Fruit fly (Drosophila melanogaster) whole organism, prepupa: ENCODE data around the gene CG15262.

Source experiments
- CG10669 ChIP-seq: fragments of 200-800 bp; sonication (Bioruptor generic); optimal IDR thresholded peaks from 3 replicates; lab custom pipeline; 2018; ENCODE audit warnings: missing biosample characterization, mild to moderate bottlenecking, missing genetic modification characterization, moderate library complexity
- CG11294 ChIP-seq: fragments of 200-800 bp; sonication (Bioruptor generic); IDR thresholded peaks from 2 replicates; pipeline ENCODE4 v1.3.6; 2022; ENCODE audit warnings: missing biosample characterization, missing genetic modification characterization
- CG11762 ChIP-seq: fragments of 200-800 bp; sonication (Bioruptor generic); optimal IDR thresholded peaks from 3 replicates; lab custom pipeline; 2016; ENCODE audit warnings: missing biosample characterization, missing genetic modification characterization; ENCODE audit not compliant: insufficient read depth
- CG11902 ChIP-seq: fragments of 200-800 bp; sonication (Bioruptor generic); optimal IDR thresholded peaks from 3 replicates; lab custom pipeline; 2016; ENCODE audit warnings: missing biosample characterization, missing genetic modification characterization
- CG15336 ChIP-seq: fragments of 200-800 bp; sonication (Bioruptor generic); IDR thresholded peaks from 2 replicates; pipeline ENCODE4 v1.3.6; 2022; ENCODE audit warnings: missing biosample characterization, missing genetic modification characterization
- CG1621 ChIP-seq: fragments of 200-800 bp; sonication (Bioruptor generic); optimal IDR thresholded peaks from 3 replicates; lab custom pipeline; 2018; ENCODE audit warnings: missing biosample characterization, mild to moderate bottlenecking, missing genetic modification characterization
- CG3032 ChIP-seq: fragments of 200-800 bp; optimal IDR thresholded peaks from 2 replicates; lab custom pipeline; 2019; ENCODE audit warnings: missing biosample characterization, mild to moderate bottlenecking, missing genetic modification characterization, moderate library complexity
- CG31627 ChIP-seq: fragments of 200-800 bp; sonication (Bioruptor generic); optimal IDR thresholded peaks from 3 replicates; lab custom pipeline; 2016; ENCODE audit warnings: missing biosample characterization, missing genetic modification characterization
- CG32006 ChIP-seq: fragments of 200-800 bp; sonication (Bioruptor generic); optimal IDR thresholded peaks from 3 replicates; lab custom pipeline; 2017; ENCODE audit warnings: missing biosample characterization, mild to moderate bottlenecking, missing genetic modification characterization
- CG3919 ChIP-seq: fragments of 200-800 bp; sonication (Bioruptor generic); optimal IDR thresholded peaks from 3 replicates; lab custom pipeline; 2016; ENCODE audit warnings: missing biosample characterization, missing genetic modification characterization
- CG4318 ChIP-seq: fragments of 200-800 bp; sonication (Bioruptor generic); optimal IDR thresholded peaks from 3 replicates; lab custom pipeline; 2017; ENCODE audit warnings: missing biosample characterization, mild to moderate bottlenecking, missing genetic modification characterization
- CG6276 ChIP-seq: fragments of 200-800 bp; sonication (Bioruptor generic); optimal IDR thresholded peaks from 2 replicates; lab custom pipeline; 2017; ENCODE audit warnings: missing biosample characterization, mild to moderate bottlenecking, missing genetic modification characterization
- CG6808 ChIP-seq: fragments of 200-800 bp; sonication (Bioruptor generic); optimal IDR thresholded peaks from 3 replicates; lab custom pipeline; 2017; ENCODE audit warnings: missing biosample characterization, missing genetic modification characterization, mild to moderate bottlenecking, moderate library complexity, missing genetic modification reagents
- CG7368 ChIP-seq: fragments of 200-800 bp; sonication (Bioruptor generic); optimal IDR thresholded peaks from 3 replicates; lab custom pipeline; 2016; ENCODE audit warnings: missing biosample characterization, missing genetic modification characterization
- CG8119 ChIP-seq: fragments of 200-800 bp; sonication (Bioruptor generic); IDR thresholded peaks from 3 replicates; pipeline ENCODE4 v1.3.6; 2022; ENCODE audit warnings: missing biosample characterization, missing genetic modification characterization
- CG8319 ChIP-seq: fragments of 200-800 bp; sonication (Bioruptor generic); optimal IDR thresholded peaks from 3 replicates; lab custom pipeline; 2016; ENCODE audit warnings: missing biosample characterization, missing genetic modification characterization
- CG9139 ChIP-seq: fragments of 200-800 bp; sonication (Bioruptor generic); optimal IDR thresholded peaks from 3 replicates; lab custom pipeline; 2017; ENCODE audit warnings: missing biosample characterization, mild to moderate bottlenecking, missing genetic modification characterization
- Eip75B ChIP-seq: fragments of 200-800 bp; sonication (Bioruptor generic); optimal IDR thresholded peaks from 3 replicates; lab custom pipeline; 2016; ENCODE audit warnings: missing biosample characterization, missing genetic modification characterization
- Eip78C ChIP-seq: fragments of 200-800 bp; sonication (Bioruptor generic); peaks from one replicate; lab custom pipeline; 2016; ENCODE audit warnings: missing biosample characterization, missing genetic modification characterization
- Eip93F ChIP-seq: fragments of 200-800 bp; sonication (Bioruptor generic); optimal IDR thresholded peaks from 2 replicates; lab custom pipeline; 2016; ENCODE audit warnings: missing biosample characterization, mild to moderate bottlenecking, missing genetic modification characterization
- Ets21C ChIP-seq: fragments of 200-800 bp; sonication (Bioruptor generic); optimal IDR thresholded peaks from 3 replicates; lab custom pipeline; 2016; ENCODE audit warnings: missing biosample characterization, missing genetic modification characterization
- Gug ChIP-seq: fragments of 200-800 bp; sonication (Bioruptor generic); IDR thresholded peaks from 2 replicates; pipeline ENCODE4 v1.3.6; 2022; ENCODE audit warnings: missing biosample characterization, missing genetic modification characterization
- Hr39 ChIP-seq: fragments of 200-800 bp; sonication (Bioruptor generic); optimal IDR thresholded peaks from 2 replicates; lab custom pipeline; 2016; ENCODE audit warnings: missing biosample characterization, missing genetic modification characterization
- Hr4 ChIP-seq: fragments of 200-800 bp; sonication (Bioruptor generic); optimal IDR thresholded peaks from 3 replicates; lab custom pipeline; 2016; ENCODE audit warnings: missing biosample characterization, missing genetic modification characterization
- Met ChIP-seq: fragments of 200-800 bp; sonication (Bioruptor generic); optimal IDR thresholded peaks from 3 replicates; lab custom pipeline; 2016; ENCODE audit warnings: missing biosample characterization, missing genetic modification characterization
- Smox ChIP-seq: fragments of 200-800 bp; sonication (Bioruptor generic); optimal IDR thresholded peaks from 3 replicates; lab custom pipeline; 2016; ENCODE audit warnings: missing biosample characterization, missing genetic modification characterization
- Sox102F ChIP-seq: fragments of 200-800 bp; sonication (Bioruptor generic); optimal IDR thresholded peaks from 2 replicates; lab custom pipeline; 2016; ENCODE audit warnings: missing biosample characterization, mild to moderate bottlenecking, missing genetic modification characterization
- Sox14 ChIP-seq: fragments of 200-800 bp; sonication (Bioruptor generic); optimal IDR thresholded peaks from 3 replicates; lab custom pipeline; 2016; ENCODE audit warnings: missing biosample characterization, missing genetic modification characterization
- achi ChIP-seq: fragments of 200-800 bp; sonication (Bioruptor generic); optimal IDR thresholded peaks from 3 replicates; lab custom pipeline; 2016; ENCODE audit warnings: missing biosample characterization, missing genetic modification characterization
- cyc ChIP-seq: fragments of 200-800 bp; sonication (Bioruptor generic); optimal IDR thresholded peaks from 3 replicates; lab custom pipeline; 2016; ENCODE audit warnings: missing biosample characterization, missing genetic modification characterization
- dac ChIP-seq: fragments of 200-800 bp; sonication (Bioruptor generic); optimal IDR thresholded peaks from 2 replicates; lab custom pipeline; 2017; ENCODE audit warnings: missing biosample characterization, mild to moderate bottlenecking, missing genetic modification characterization
- dsx ChIP-seq: fragments of 200-800 bp; optimal IDR thresholded peaks from 3 replicates; lab custom pipeline; 2019; ENCODE audit warnings: missing biosample characterization, mild to moderate bottlenecking, missing genetic modification characterization, moderate library complexity; ENCODE audit not compliant: poor library complexity, severe bottlenecking
- esn ChIP-seq: fragments of 200-800 bp; sonication (Bioruptor generic); optimal IDR thresholded peaks from 2 replicates; lab custom pipeline; 2016; ENCODE audit warnings: missing biosample characterization, mild to moderate bottlenecking, missing genetic modification characterization, moderate library complexity
- fd59A ChIP-seq: fragments of 200-800 bp; sonication (Bioruptor generic); optimal IDR thresholded peaks from 2 replicates; lab custom pipeline; 2017; ENCODE audit warnings: missing biosample characterization, mild to moderate bottlenecking, missing genetic modification characterization, missing genetic modification reagents
- fkh ChIP-seq: fragments of 200-800 bp; sonication (Bioruptor generic); optimal IDR thresholded peaks from 3 replicates; lab custom pipeline; 2017; ENCODE audit warnings: missing biosample characterization, mild to moderate bottlenecking, missing genetic modification characterization, moderate library complexity
- net ChIP-seq: fragments of 200-800 bp; sonication (Bioruptor generic); optimal IDR thresholded peaks from 3 replicates; lab custom pipeline; 2016; ENCODE audit warnings: missing biosample characterization, missing genetic modification characterization
- pdm3 ChIP-seq: fragments of 200-800 bp; sonication (Bioruptor generic); optimal IDR thresholded peaks from 3 replicates; lab custom pipeline; 2016; ENCODE audit warnings: missing biosample characterization, missing genetic modification characterization
- salr ChIP-seq, 2 experiments: fragments of 200-800 bp; sonication (Bioruptor generic); optimal IDR thresholded peaks; 3 replicates each; lab custom pipeline; 2016 to 2018; ENCODE audit warnings: missing biosample characterization in 2 of 2, missing genetic modification characterization in 2 of 2, mild to moderate bottlenecking in 1 of 2
- ss ChIP-seq, 2 experiments: fragments of 200-800 bp; sonication (Bioruptor generic); optimal IDR thresholded peaks; 2 replicates in 1 of 2; 3 replicates in 1 of 2; lab custom pipeline; 2017 to 2018; ENCODE audit warnings: mild to moderate bottlenecking in 2 of 2, missing biosample characterization in 2 of 2, missing genetic modification characterization in 2 of 2, moderate library complexity in 1 of 2
- svp ChIP-seq: fragments of 200-800 bp; sonication (Bioruptor generic); peaks from one replicate; lab custom pipeline; 2016; ENCODE audit warnings: missing biosample characterization, missing genetic modification characterization
- topi ChIP-seq: fragments of 200-800 bp; sonication (Bioruptor generic); optimal IDR thresholded peaks from 3 replicates; lab custom pipeline; 2016; ENCODE audit warnings: missing biosample characterization, missing genetic modification characterization
- vri ChIP-seq: fragments of 200-800 bp; sonication (Bioruptor generic); optimal IDR thresholded peaks from 3 replicates; lab custom pipeline; 2016; ENCODE audit warnings: missing biosample characterization, mild to moderate bottlenecking, missing genetic modification characterization

Gene CG15262

DNA sequence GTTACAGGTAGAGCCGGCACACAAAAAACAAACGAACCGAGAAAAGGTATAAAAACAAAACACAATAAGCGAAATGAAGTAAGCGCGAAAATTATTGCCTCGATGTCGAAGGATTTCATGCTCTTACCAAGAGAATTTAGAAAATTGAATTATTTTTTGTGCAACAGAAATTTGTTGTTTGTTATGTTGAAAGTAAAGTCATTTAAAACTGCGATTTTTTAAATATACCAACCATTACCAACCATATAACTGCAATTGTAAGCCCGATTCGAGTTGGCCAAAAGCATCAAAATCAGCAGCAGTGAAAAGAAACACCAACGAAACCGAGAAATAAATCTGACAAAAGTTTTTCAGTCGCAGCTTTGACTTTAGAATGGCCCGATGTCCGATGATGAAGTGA lies 16.6 kb upstream of the CG15262 start (continued):
- no peak for TF ChIP-seq CG7368 (GFP tag; lab: Kevin White, UChicago)
- peak; percentile 17 for TF ChIP-seq Smox (GFP tag; lab: Kevin White, UChicago)
- no peak for TF ChIP-seq CG8119 (GFP tag; lab: Robert Waterston, UW)
- no peak for TF ChIP-seq Sox14
- TF ChIP-seq cyc (GFP tag; lab: Kevin White, UChicago): peak; percentile 27
- no peak for TF ChIP-seq dsx
- TF ChIP-seq pdm3 (GFP tag; lab: Kevin White, UChicago): no peak
- TF ChIP-seq ss (GFP tag; optimal IDR thresholded peaks at IDR 0.05; lab: Kevin White, UChicago): no peak
- no peak for TF ChIP-seq CG15336 (GFP tag; lab: Robert Waterston, UW)
- TF ChIP-seq CG3032 (tag; lab: Kevin White, UChicago): no peak
- peak; percentile 59 for TF ChIP-seq Met (GFP tag; lab: Kevin White, UChicago)
- no peak for TF ChIP-seq CG8319 (GFP tag; lab: Kevin White, UChicago)
- TF ChIP-seq Eip78C: peak; percentile 76

DNA sequence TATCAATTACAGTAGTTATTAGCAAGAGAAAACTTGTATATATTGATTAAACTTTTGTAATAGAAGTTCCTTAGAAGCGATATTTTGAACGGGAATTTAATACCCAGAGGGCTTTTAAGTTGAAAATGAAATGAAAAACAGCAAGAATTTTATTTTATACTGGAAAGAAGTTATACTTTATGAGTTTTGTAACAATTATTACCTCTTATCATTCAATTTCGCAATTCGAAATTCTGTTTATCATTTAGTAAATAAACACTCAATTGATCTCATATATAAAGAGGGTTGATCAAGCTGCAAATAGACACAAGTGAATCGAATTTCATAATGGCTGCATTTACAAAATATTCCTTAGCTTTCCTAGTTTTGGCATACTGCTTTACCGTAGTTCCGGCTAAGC lies 12.9 kb upstream of the CG15262 start, which contains the start of gene CG15263:
CG15263 (plus strand) TSS at position 301 of the 400 bp plus-strand sequence.
- TF ChIP-seq fkh (GFP tag; lab: Kevin White, UChicago): no peak
- TF ChIP-seq Eip93F (GFP tag; lab: Kevin White, UChicago): no peak

DNA sequence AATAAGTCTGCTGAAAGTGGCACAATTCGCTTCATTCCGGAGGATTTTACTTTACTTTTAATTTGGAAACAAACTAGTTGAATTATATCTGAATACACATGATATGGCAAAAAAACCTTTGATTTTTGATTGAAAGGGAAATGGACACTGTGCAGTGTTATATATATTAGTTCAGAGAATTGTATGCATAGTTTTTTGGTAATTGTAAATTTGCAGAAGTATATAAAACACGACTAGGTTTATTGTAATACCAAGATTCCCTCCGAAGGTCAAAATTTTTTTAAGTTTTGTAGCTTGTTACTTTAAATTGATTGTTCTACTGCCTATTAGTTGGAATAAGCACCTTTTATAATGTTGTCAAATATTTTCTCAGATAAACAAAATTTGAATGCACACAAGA lies 5.5 kb upstream of the CG15262 start, which contains the start of gene CG15260:
CG15260 (minus strand) TSS at position 101 of the 400 bp plus-strand sequence.
- no peak for TF ChIP-seq CG8119 (GFP tag; lab: Robert Waterston, UW)
- no peak for TF ChIP-seq Sox102F (GFP tag; lab: Kevin White, UChicago)
- no peak for TF ChIP-seq achi (GFP tag; lab: Kevin White, UChicago)
- TF ChIP-seq Hr4 (GFP tag; lab: Kevin White, UChicago): no peak
- no peak for TF ChIP-seq Gug (GFP tag; lab: Robert Waterston, UW)
- no peak for TF ChIP-seq Hr39 (GFP tag; lab: Kevin White, UChicago)
- TF ChIP-seq vri (GFP tag; lab: Kevin White, UChicago): no peak
- TF ChIP-seq CG9139 (GFP tag; lab: Kevin White, UChicago): no peak
- no peak for TF ChIP-seq dac (GFP tag; lab: Kevin White, UChicago)
- TF ChIP-seq net (GFP tag; lab: Kevin White, UChicago): no peak
- no peak for TF ChIP-seq Eip75B (GFP tag; lab: Kevin White, UChicago)
- TF ChIP-seq fkh (GFP tag; lab: Kevin White, UChicago): no peak
- TF ChIP-seq cyc (GFP tag; lab: Kevin White, UChicago): no peak
- TF ChIP-seq salr (GFP tag; optimal IDR thresholded peaks at IDR 0.05; lab: Kevin White, UChicago): no peak
- TF ChIP-seq Ets21C (GFP tag; lab: Kevin White, UChicago): no peak

DNA sequence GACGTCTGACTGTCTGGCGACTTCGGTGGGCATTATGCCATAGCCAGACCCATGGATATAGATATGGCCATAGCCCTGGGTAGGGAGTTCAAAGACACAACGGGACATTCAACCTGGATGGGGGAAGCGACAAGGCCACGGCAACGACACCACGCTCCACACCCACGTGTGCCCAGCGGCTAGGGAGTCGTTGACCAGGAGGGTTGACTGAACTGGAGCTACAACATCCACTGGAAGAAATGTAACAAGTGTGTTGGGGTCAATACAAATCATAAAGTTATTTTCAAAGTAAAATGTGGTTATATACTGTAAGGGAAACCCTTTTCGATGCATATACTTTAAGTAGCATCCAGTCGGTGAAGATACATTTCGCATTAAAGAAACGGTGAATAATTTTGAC lies 4.2 kb downstream of the CG15262 start:
- peak; percentile 23 for TF ChIP-seq svp (GFP tag; lab: Kevin White, UChicago)
- TF ChIP-seq CG11294 (GFP tag; lab: Robert Waterston, UW): no peak
- TF ChIP-seq, all 60 proteins: peak for 1

DNA sequence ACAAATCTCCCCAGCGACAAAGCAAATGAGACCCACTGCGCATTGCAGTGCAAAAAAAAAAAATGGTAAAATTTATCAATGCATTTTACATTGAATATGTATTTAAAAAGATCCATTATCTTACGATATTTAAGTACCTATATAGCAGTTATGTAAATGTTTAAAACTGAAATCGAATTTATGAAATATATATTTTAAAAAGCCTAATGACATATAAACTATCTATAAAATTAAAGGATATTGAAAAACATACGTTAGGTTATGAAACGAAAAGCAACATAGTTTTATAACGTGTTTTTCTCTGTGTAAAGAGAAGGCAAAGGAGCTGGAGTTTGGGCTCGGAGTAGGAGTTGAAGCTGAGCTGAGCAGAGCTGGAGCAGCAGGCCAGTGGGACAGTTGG lies 6.8 kb downstream of the CG15262 start:
- TF ChIP-seq CG11762 (no peak), Ets21C (GFP tag; lab: Kevin White, UChicago) (no peak), CG31627 (GFP tag; lab: Kevin White, UChicago) (peak; percentile 54), dac (GFP tag; lab: Kevin White, UChicago) (peak; percentile 27), CG3919 (GFP tag; lab: Kevin White, UChicago) (peak; percentile 70), CG1621 (tag; lab: Kevin White, UChicago) (no peak), topi (GFP tag; lab: Kevin White, UChicago) (peak; percentile 68), esn (GFP tag; lab: Kevin White, UChicago) (peak; percentile 82), Gug (GFP tag; lab: Robert Waterston, UW) (no peak), fkh (GFP tag; lab: Kevin White, UChicago) (no peak), CG4318 (peak; percentile 49), fd59A (GFP tag; lab: Kevin White, UChicago) (peak; percentile 11), CG10669 (GFP tag; lab: Kevin White, UChicago) (peak; percentile 23), Sox102F (GFP tag; lab: Kevin White, UChicago) (peak; percentile 41), Eip78C (peak; percentile 89), CG11902 (no peak), dsx (peak; percentile 39), CG6808 (GFP tag; lab: Kevin White, UChicago) (peak; percentile 36), Eip93F (GFP tag; lab: Kevin White, UChicago) (no peak), CG32006 (GFP tag; lab: Kevin White, UChicago) (peak; percentile 83), Smox (GFP tag; lab: Kevin White, UChicago) (peak; percentile 65), CG6276 (GFP tag; lab: Kevin White, UChicago) (peak; percentile 73), CG7368 (GFP tag; lab: Kevin White, UChicago) (peak; percentile 37)
